Worm (Caenorhabditis elegans) whole organism, L4 larva: ENCODE data around the gene K01A12.4.
A peak's percentile ranks its signal among the peaks of the same experiment; 100 is the strongest.

Experiments used
- D1046.2 ChIP-seq: fragments of 200-800 bp; sonication (Bioruptor generic); IDR thresholded peaks from 2 replicates; pipeline ENCODE4 v1.3.6; 2022; ENCODE audit warnings: missing genetic modification characterization, missing compliant biosample characterization
- F37D6.2 ChIP-seq: sonication (generic microtip); optimal IDR thresholded peaks from 2 replicates; lab custom pipeline; 2016; ENCODE audit warnings: mild to moderate bottlenecking, missing genetic modification characterization, missing compliant biosample characterization
- F49E8.2 ChIP-seq: sonication (generic microtip); optimal IDR thresholded peaks from 2 replicates; lab custom pipeline; 2016; ENCODE audit warnings: missing compliant biosample characterization, mild to moderate bottlenecking, missing genetic modification characterization, borderline replicate concordance
- T20F7.1 ChIP-seq: fragments of 200-800 bp; sonication (Bioruptor generic); optimal IDR thresholded peaks from 2 replicates; lab custom pipeline; 2018; ENCODE audit warnings: mild to moderate bottlenecking, missing genetic modification characterization, missing compliant biosample characterization
- T26A8.4 ChIP-seq: fragments of 200-800 bp; sonication (Bioruptor generic); IDR thresholded peaks from 2 replicates; pipeline ENCODE4 v1.3.6; 2022; ENCODE audit warnings: missing genetic modification characterization, missing compliant biosample characterization
- Y105C5A.15 ChIP-seq: fragments of 200-800 bp; sonication (Bioruptor generic); IDR thresholded peaks from 2 replicates; pipeline ENCODE4 v1.3.6; 2022; ENCODE audit warnings: missing genetic modification characterization, missing compliant biosample characterization
- Y48G9A.11 ChIP-seq: fragments of 200-800 bp; sonication (Bioruptor generic); IDR thresholded peaks from 2 replicates; pipeline ENCODE4 v1.3.6; 2022; ENCODE audit warnings: missing genetic modification reagents, missing genetic modification characterization, missing compliant biosample characterization
- Y5F2A.4 ChIP-seq: fragments of 200-800 bp; sonication (Bioruptor generic); optimal IDR thresholded peaks from 2 replicates; lab custom pipeline; 2018; ENCODE audit warnings: mild to moderate bottlenecking, missing genetic modification characterization, missing compliant biosample characterization
- Y75B8A.6 ChIP-seq: fragments of 200-800 bp; sonication (Bioruptor generic); IDR thresholded peaks from 2 replicates; pipeline ENCODE4 v1.3.6; 2022; ENCODE audit warnings: missing genetic modification reagents, missing genetic modification characterization, missing compliant biosample characterization
- aha-1 ChIP-seq: fragments of 150-350 bp; peaks from one replicate; lab custom pipeline; 2014; ENCODE audit warnings: missing biosample characterization, missing genetic modification characterization
- arid-1 ChIP-seq: fragments of 200-800 bp; sonication (Bioruptor generic); conservative IDR thresholded peaks from 2 replicates; pipeline ENCODE4 v1.3.6; 2022; ENCODE audit warnings: missing genetic modification reagents, missing genetic modification characterization, missing compliant biosample characterization
- ceh-28 ChIP-seq: fragments of 150-350 bp; optimal IDR thresholded peaks from 2 replicates; lab custom pipeline; 2014; ENCODE audit warnings: missing biosample characterization, missing genetic modification reagents, missing genetic modification characterization
- daf-19 ChIP-seq: fragments of 200-800 bp; sonication (Bioruptor generic); conservative IDR thresholded peaks from 2 replicates; pipeline ENCODE4 v1.3.6; 2022; ENCODE audit warnings: missing genetic modification characterization, missing compliant biosample characterization
- daf-8 ChIP-seq: fragments of 200-800 bp; sonication (Bioruptor generic); IDR thresholded peaks from 2 replicates; pipeline ENCODE4 v1.3.6; 2022; ENCODE audit warnings: missing genetic modification characterization, missing compliant biosample characterization
- dmd-6 ChIP-seq: fragments of 200-800 bp; sonication (Bioruptor generic); IDR thresholded peaks from 2 replicates; pipeline ENCODE4 v1.3.6; 2022; ENCODE audit warnings: missing genetic modification reagents, missing genetic modification characterization, missing compliant biosample characterization
- dmd-8 ChIP-seq: fragments of 200-800 bp; sonication (Bioruptor generic); IDR thresholded peaks from 2 replicates; pipeline ENCODE4 v1.3.6; 2022; ENCODE audit warnings: missing genetic modification characterization, missing compliant biosample characterization
- duxl-1 ChIP-seq: sonication (generic microtip); optimal IDR thresholded peaks from 2 replicates; lab custom pipeline; 2016; ENCODE audit warnings: mild to moderate bottlenecking, missing genetic modification characterization, moderate library complexity, missing compliant biosample characterization; ENCODE audit not compliant: poor library complexity
- dve-1 ChIP-seq: sonication (generic microtip); optimal IDR thresholded peaks from 2 replicates; lab custom pipeline; 2017; ENCODE audit warnings: antibody characterized with exemption, mild to moderate bottlenecking, missing genetic modification characterization, missing compliant biosample characterization; ENCODE audit not compliant: insufficient read depth
- egl-43 ChIP-seq: fragments of 200-800 bp; sonication (Bioruptor generic); IDR thresholded peaks from 2 replicates; pipeline ENCODE4 v1.3.6; 2022; ENCODE audit warnings: missing genetic modification reagents, missing genetic modification characterization, missing compliant biosample characterization
- fos-1 ChIP-seq: fragments of 150-350 bp; optimal IDR thresholded peaks from 2 replicates; lab custom pipeline; 2014; ENCODE audit warnings: missing biosample characterization, missing genetic modification characterization
- gei-8 ChIP-seq: fragments of 200-800 bp; sonication (Bioruptor generic); optimal IDR thresholded peaks from 2 replicates; lab custom pipeline; 2018; ENCODE audit warnings: mild to moderate bottlenecking, missing genetic modification characterization, missing compliant biosample characterization
- hlh-30 ChIP-seq: sonication (generic microtip); optimal IDR thresholded peaks from 2 replicates; lab custom pipeline; 2017; ENCODE audit warnings: antibody characterized with exemption, mild to moderate bottlenecking, missing genetic modification characterization, missing compliant biosample characterization; ENCODE audit not compliant: insufficient read depth
- hmg-1.1 ChIP-seq: fragments of 200-800 bp; sonication (Bioruptor generic); IDR thresholded peaks from 2 replicates; pipeline ENCODE4 v1.3.6; 2022; ENCODE audit warnings: missing genetic modification reagents, missing genetic modification characterization, missing compliant biosample characterization
- jun-1 ChIP-seq: fragments of 150-350 bp; optimal IDR thresholded peaks from 2 replicates; lab custom pipeline; 2014; ENCODE audit warnings: missing biosample characterization, missing genetic modification reagents, missing genetic modification characterization
- lim-7 ChIP-seq: fragments of 200-800 bp; sonication (Bioruptor generic); IDR thresholded peaks from 2 replicates; pipeline ENCODE4 v1.3.6; 2022; ENCODE audit warnings: missing genetic modification characterization, missing compliant biosample characterization
- lin-1 ChIP-seq: fragments of 200-800 bp; sonication (Bioruptor generic); IDR thresholded peaks from 2 replicates; pipeline ENCODE4 v1.3.6; 2022; ENCODE audit warnings: missing genetic modification reagents, missing genetic modification characterization, missing compliant biosample characterization
- lin-13 ChIP-seq: fragments of 150-350 bp; optimal IDR thresholded peaks from 2 replicates; lab custom pipeline; 2014; ENCODE audit warnings: missing biosample characterization, missing genetic modification reagents, missing genetic modification characterization
- lin-29 ChIP-seq: fragments of 200-800 bp; sonication (Bioruptor generic); IDR thresholded peaks from 2 replicates; pipeline ENCODE4 v1.3.6; 2022; ENCODE audit warnings: missing genetic modification reagents, missing genetic modification characterization, missing compliant biosample characterization
- lir-3 ChIP-seq: sonication (generic microtip); optimal IDR thresholded peaks from 2 replicates; lab custom pipeline; 2016; ENCODE audit warnings: mild to moderate bottlenecking, missing genetic modification characterization, missing compliant biosample characterization
- madf-5 ChIP-seq, 2 experiments: fragments of 200-800 bp; sonication (Bioruptor generic); IDR thresholded peaks; 2 replicates each; pipeline ENCODE4 v1.3.6; 2022; ENCODE audit warnings: missing compliant biosample characterization in 2 of 2, missing genetic modification characterization in 2 of 2
- mdt-29 ChIP-seq: fragments of 200-800 bp; sonication (Bioruptor generic); IDR thresholded peaks from 2 replicates; pipeline ENCODE4 v1.3.6; 2022; ENCODE audit warnings: missing genetic modification reagents, missing genetic modification characterization, missing compliant biosample characterization
- mep-1 ChIP-seq: fragments of 150-350 bp; sonication (generic microtip); optimal IDR thresholded peaks from 3 replicates; lab custom pipeline; 2014; ENCODE audit warnings: missing biosample characterization, missing genetic modification characterization
- mes-2 ChIP-seq: sonication (generic microtip); optimal IDR thresholded peaks from 2 replicates; lab custom pipeline; 2016; ENCODE audit warnings: missing genotype, mild to moderate bottlenecking, missing genetic modification characterization, missing compliant biosample characterization; ENCODE audit not compliant: poor library complexity, severe bottlenecking
- mxl-2 ChIP-seq: fragments of 200-800 bp; sonication (Bioruptor generic); conservative IDR thresholded peaks from 2 replicates; pipeline ENCODE4 v1.3.6; 2022; ENCODE audit warnings: missing genetic modification reagents, missing genetic modification characterization, missing compliant biosample characterization
- nhr-41 ChIP-seq: fragments of 200-800 bp; sonication (Bioruptor generic); IDR thresholded peaks from 2 replicates; pipeline ENCODE4 v1.3.6; 2022; ENCODE audit warnings: missing genetic modification reagents, missing genetic modification characterization, missing compliant biosample characterization
- nhr-48 ChIP-seq: sonication (generic microtip); optimal IDR thresholded peaks from 2 replicates; lab custom pipeline; 2016; ENCODE audit warnings: mild to moderate bottlenecking, missing genetic modification characterization, missing compliant biosample characterization
- nhr-76 ChIP-seq: fragments of 150-350 bp; optimal IDR thresholded peaks from 2 replicates; lab custom pipeline; 2014; ENCODE audit warnings: missing biosample characterization, missing genetic modification characterization
- pha-4 ChIP-seq, 2 experiments: fragments of 150-350 bp in 1 of 2; fragments of 200-800 bp in 1 of 2; sonication (Bioruptor generic) in 1 of 2; IDR thresholded peaks in 1 of 2; optimal IDR thresholded peaks in 1 of 2; 2 replicates each; pipeline versions ENCODE4 v1.3.6 to Lab custom; 2014 to 2022; ENCODE audit warnings: missing genetic modification characterization in 2 of 2, missing genetic modification reagents in 2 of 2, missing biosample characterization in 1 of 2, missing compliant biosample characterization in 1 of 2
- php-3 ChIP-seq: fragments of 200-800 bp; sonication (Bioruptor generic); IDR thresholded peaks from 2 replicates; pipeline ENCODE4 v1.3.6; 2022; ENCODE audit warnings: missing genetic modification reagents, missing genetic modification characterization, missing compliant biosample characterization
- rbr-2 ChIP-seq: sonication (generic microtip); optimal IDR thresholded peaks from 2 replicates; lab custom pipeline; 2016; ENCODE audit warnings: missing genotype, missing genetic modification characterization, missing compliant biosample characterization
- saeg-2 ChIP-seq: fragments of 200-800 bp; sonication (Bioruptor generic); IDR thresholded peaks from 2 replicates; pipeline ENCODE4 v1.3.6; 2022; ENCODE audit warnings: missing genetic modification reagents, missing genetic modification characterization, missing compliant biosample characterization
- snpc-1.2 ChIP-seq: fragments of 200-800 bp; sonication (Bioruptor generic); IDR thresholded peaks from 2 replicates; pipeline ENCODE4 v1.3.6; 2022; ENCODE audit warnings: missing genetic modification reagents, missing genetic modification characterization, missing compliant biosample characterization
- spr-1 ChIP-seq: sonication (generic microtip); optimal IDR thresholded peaks from 2 replicates; lab custom pipeline; 2016; ENCODE audit warnings: mild to moderate bottlenecking, missing genetic modification characterization, missing compliant biosample characterization
- tra-1 ChIP-seq: fragments of 200-800 bp; sonication (Bioruptor generic); IDR thresholded peaks from 2 replicates; pipeline ENCODE4 v1.3.6; 2022; ENCODE audit warnings: missing genetic modification reagents, missing genetic modification characterization, missing compliant biosample characterization
- unc-62 ChIP-seq, 3 experiments: fragments of 150-350 bp in 1 of 3; sonication (generic microtip); optimal IDR thresholded peaks in 2 of 3; peaks in 1 of 3; 1 replicate in 1 of 3; 2 replicates in 2 of 3; lab custom pipeline; 2014 to 2017; ENCODE audit warnings: missing biosample characterization in 3 of 3, missing genetic modification characterization in 3 of 3, missing genetic modification reagents in 3 of 3, missing genotype in 1 of 3
- zag-1 ChIP-seq: fragments of 150-350 bp; optimal IDR thresholded peaks from 2 replicates; lab custom pipeline; 2014; ENCODE audit warnings: missing biosample characterization, missing genetic modification characterization
- zfp-2 ChIP-seq: sonication (generic microtip); optimal IDR thresholded peaks from 2 replicates; lab custom pipeline; 2016; ENCODE audit warnings: mild to moderate bottlenecking, missing genetic modification characterization, missing compliant biosample characterization
- ztf-7 ChIP-seq: fragments of 150-350 bp; optimal IDR thresholded peaks from 2 replicates; lab custom pipeline; 2014; ENCODE audit warnings: missing biosample characterization, missing genetic modification characterization

K01A12.4 gene

DNA sequence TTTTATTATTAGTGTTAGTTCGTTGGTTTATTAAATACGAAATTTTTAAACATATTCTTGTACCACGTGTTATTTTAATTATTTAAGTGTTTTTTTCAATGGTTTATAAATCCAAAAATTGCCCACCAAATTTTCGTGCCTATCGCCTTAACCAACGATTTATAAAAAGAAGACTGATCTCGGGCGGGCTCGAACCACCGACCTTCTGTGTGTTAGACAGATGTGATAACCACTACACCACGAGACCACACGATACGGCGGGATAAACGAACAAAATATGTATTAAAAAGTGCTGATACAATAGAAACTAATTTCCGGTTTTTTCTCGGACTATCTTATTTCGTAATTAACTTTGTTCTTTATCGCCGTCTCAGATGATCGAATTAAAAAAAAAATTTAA lies 39.8 kb downstream of the K01A12.4 start (continued):
- TF ChIP-seq lir-3 (tag; lab: Kevin White, UChicago) (peak; percentile 66), ztf-7 (tag; lab: Kevin White, UChicago) (no peak), hmg-1.1 (peak; percentile 46; the same call in 1 of the 2 replicates), tra-1 (GFP tag; lab: Robert Waterston, UW) (no peak), Y75B8A.6 (GFP tag; lab: Robert Waterston, UW) (peak; percentile 77; the same call in 1 of the 2 replicates), duxl-1 (tag; lab: Kevin White, UChicago) (peak; percentile 55), egl-43 (GFP tag; lab: Robert Waterston, UW) (peak; percentile 89), dmd-8 (peak; percentile 51; the same call in 1 of the 2 replicates), php-3 (0 out of 2 replicates have a peak, but pooled peaks have one; percentile 42), nhr-41 (GFP tag; lab: Robert Waterston, UW) (0 out of 2 replicates have a peak, but pooled peaks have one; percentile 42), mep-1 (tag; lab: Kevin White, UChicago) (peak; percentile 10), lin-29 (GFP tag; lab: Robert Waterston, UW) (no peak), Y105C5A.15 (GFP tag; lab: Robert Waterston, UW) (peak; percentile 54; the same call in 1 of the 2 replicates), ceh-28 (tag; lab: Kevin White, UChicago) (no peak), F49E8.2 (tag; lab: Kevin White, UChicago) (peak; percentile 37), madf-5 (GFP tag; IDR thresholded peaks at IDR 0.05; lab: Robert Waterston, UW) (0 out of 4 replicates have a peak, but pooled peaks of 1 of the 2 experiments have one; percentile 27), unc-62 (GFP tag; optimal IDR thresholded peaks at IDR 0.05 in 1 of 2; lab: Kevin White, UChicago) (no peak), unc-62 (tag; optimal IDR thresholded peaks at IDR 0.05; lab: Kevin White, UChicago) (no peak), daf-19 (GFP tag; lab: Robert Waterston, UW) (0 out of 2 replicates have a peak, but pooled peaks have one; percentile 72), mdt-29 (no peak; the same call in 1 of the 2 replicates), mes-2 (no peak), fos-1 (tag; lab: Kevin White, UChicago) (no peak), dmd-6 (peak; percentile 39), zfp-2 (tag; lab: Kevin White, UChicago) (peak; percentile 15), jun-1 (no peak), lin-1 (GFP tag; lab: Robert Waterston, UW) (peak; percentile 71; the same call in 1 of the 2 replicates), spr-1 (tag; lab: Kevin White, UChicago) (no peak), lin-13 (GFP tag; lab: Kevin White, UChicago) (peak; percentile 9), hlh-30 (tag; lab: Kevin White, UChicago) (peak; percentile 62), daf-8 (GFP tag; lab: Robert Waterston, UW) (no peak), aha-1 (tag; lab: Kevin White, UChicago) (peak; percentile 58), pha-4 (GFP tag; IDR thresholded peaks at IDR 0.05; lab: Robert Waterston, UW) (peak; percentile 87), pha-4 (tag; optimal IDR thresholded peaks at IDR 0.05; lab: Kevin White, UChicago) (no peak), rbr-2 (tag; lab: Kevin White, UChicago) (peak; percentile 21), arid-1 (GFP tag; lab: Robert Waterston, UW) (peak; percentile 54), T26A8.4 (GFP tag; lab: Robert Waterston, UW) (peak; percentile 65), snpc-1.2 (GFP tag; lab: Robert Waterston, UW) (peak; percentile 80), nhr-48 (peak; percentile 14), Y48G9A.11 (GFP tag; lab: Robert Waterston, UW) (peak; percentile 65), D1046.2 (no peak), dve-1 (no peak), T20F7.1 (GFP tag; lab: Kevin White, UChicago) (peak; percentile 39), gei-8 (GFP tag; lab: Kevin White, UChicago) (no peak), F37D6.2 (tag; lab: Kevin White, UChicago) (no peak), nhr-76 (tag; lab: Kevin White, UChicago) (no peak), Y5F2A.4 (GFP tag; lab: Kevin White, UChicago) (peak; percentile 10), saeg-2 (0 out of 2 replicates have a peak, but pooled peaks have one; percentile 36), lim-7 (GFP tag; lab: Robert Waterston, UW) (peak; percentile 87), zag-1 (tag; lab: Kevin White, UChicago) (no peak), mxl-2 (GFP tag; lab: Robert Waterston, UW) (no peak)
